Worm (Caenorhabditis elegans): Measurements from ENCODE around the gene Y77E11A.12.

DNA sequence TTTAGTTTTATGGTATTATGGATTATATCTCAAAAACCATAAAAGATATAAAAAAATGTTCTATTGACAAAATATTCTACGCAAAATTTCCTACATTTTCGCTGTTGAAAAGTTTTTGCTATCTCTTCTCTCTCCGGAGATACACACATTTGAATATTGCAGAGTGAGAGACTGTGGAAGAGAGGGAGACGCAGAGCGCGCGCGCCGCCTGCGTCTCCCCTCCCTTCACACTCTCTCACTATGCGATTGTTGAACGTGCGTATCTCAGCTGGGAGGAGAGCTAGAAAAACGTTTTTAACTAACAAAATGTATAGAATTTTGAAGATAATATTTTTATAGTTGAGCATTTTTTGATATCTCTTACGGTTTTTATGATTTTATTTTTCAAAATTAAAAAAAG lies 5.8 kb downstream of the Y77E11A.12 start:
- TF ChIP-seq snpc-4 (GFP tag; optimal IDR thresholded peaks at IDR 0.05) (no peak), snpc-4 (tag; optimal IDR thresholded peaks at IDR 0.05) (no peak), nhr-120 (GFP tag; IDR thresholded peaks at IDR 0.05) (no peak), F49E8.2 (tag; optimal IDR thresholded peaks at IDR 0.05; ENCODE audit: insufficient read depth) (no peak), B0336.3 (GFP tag; IDR thresholded peaks at IDR 0.05) (no peak), tlf-1 (GFP tag; optimal IDR thresholded peaks at IDR 0.05) (no peak), ama-1 (optimal IDR thresholded peaks at IDR 0.05) (no peak), ama-1 (GFP tag; optimal IDR thresholded peaks at IDR 0.05) (no peak)

Data from whole organism, young adult.